Fruit fly (Drosophila melanogaster): Measurements from ENCODE around the gene LysRS.

DNA sequence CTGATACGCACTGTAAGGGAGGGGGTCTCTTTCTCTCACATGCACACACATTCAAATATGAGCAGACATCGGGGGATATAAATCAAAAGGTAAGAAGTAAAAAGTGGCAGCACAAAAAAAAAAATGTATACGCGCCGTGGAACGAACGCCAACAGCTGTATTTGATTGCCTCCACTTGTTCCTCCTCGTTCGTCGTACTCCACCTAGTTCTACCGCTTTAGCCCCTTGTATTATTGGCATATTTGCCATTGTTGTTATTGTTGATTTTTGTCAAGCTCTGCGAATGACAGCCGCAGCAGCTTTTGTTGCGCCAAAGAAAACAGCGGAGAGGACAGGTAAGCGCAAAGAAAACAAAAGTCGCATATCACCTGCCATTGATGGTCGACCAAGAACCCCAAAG lies 28.2 kb upstream of the LysRS start:
- TF ChIP-seq CG8478 (optimal IDR thresholded peaks at IDR 0.05) (no peak), CTCF (optimal IDR thresholded peaks at IDR 0.05) (no peak)
